Worm (Caenorhabditis elegans) whole organism, late embryonic: ENCODE measurements around the gene F15G9.1.

Source experiments
- C38D4.7 ChIP-seq: fragments of 200-800 bp; sonication (Bioruptor generic); optimal IDR thresholded peaks from 2 replicates; lab custom pipeline; 2018; ENCODE audit warnings: mild to moderate bottlenecking, missing genetic modification characterization, moderate library complexity, missing compliant biosample characterization
- F13H6.1 ChIP-seq: sonication (generic microtip); optimal IDR thresholded peaks from 2 replicates; lab custom pipeline; 2016; ENCODE audit warnings: missing genetic modification characterization, missing compliant biosample characterization
- T23F11.4 ChIP-seq: fragments of 200-800 bp; sonication (Bioruptor generic); optimal IDR thresholded peaks from 2 replicates; lab custom pipeline; 2018; ENCODE audit warnings: mild to moderate bottlenecking, missing genetic modification characterization, missing compliant biosample characterization
- Y22D7AL.16 ChIP-seq: sonication (generic microtip); optimal IDR thresholded peaks from 2 replicates; lab custom pipeline; 2016; ENCODE audit warnings: missing genetic modification characterization, missing compliant biosample characterization
- ceh-14 ChIP-seq: sonication (generic microtip); optimal IDR thresholded peaks from 2 replicates; lab custom pipeline; 2016; ENCODE audit warnings: missing genotype, missing genetic modification characterization, missing compliant biosample characterization
- ceh-18 ChIP-seq: sonication (generic microtip); optimal IDR thresholded peaks from 2 replicates; lab custom pipeline; 2016; ENCODE audit warnings: missing genetic modification characterization, missing compliant biosample characterization
- ceh-19 ChIP-seq: fragments of 200-800 bp; sonication (Bioruptor generic); optimal IDR thresholded peaks from 2 replicates; lab custom pipeline; 2018; ENCODE audit warnings: mild to moderate bottlenecking, missing genetic modification characterization, missing compliant biosample characterization
- ceh-22 ChIP-seq: sonication (generic microtip); optimal IDR thresholded peaks from 2 replicates; lab custom pipeline; 2017; ENCODE audit warnings: missing biosample characterization, missing genetic modification characterization
- ceh-24 ChIP-seq: sonication (generic microtip); optimal IDR thresholded peaks from 2 replicates; lab custom pipeline; 2016; ENCODE audit warnings: mild to moderate bottlenecking, missing genetic modification characterization, missing compliant biosample characterization
- ceh-30 ChIP-seq: fragments of 150-350 bp; optimal IDR thresholded peaks from 2 replicates; lab custom pipeline; 2014; ENCODE audit warnings: missing biosample characterization, missing genetic modification characterization
- ceh-34 ChIP-seq: sonication (generic microtip); optimal IDR thresholded peaks from 2 replicates; lab custom pipeline; 2016; ENCODE audit warnings: mild to moderate bottlenecking, missing genetic modification characterization, missing compliant biosample characterization
- ceh-6 ChIP-seq: fragments of 200-800 bp; sonication (Bioruptor generic); optimal IDR thresholded peaks from 2 replicates; lab custom pipeline; 2018; ENCODE audit warnings: mild to moderate bottlenecking, missing genetic modification characterization, missing compliant biosample characterization
- ceh-9 ChIP-seq: sonication (generic microtip); optimal IDR thresholded peaks from 2 replicates; lab custom pipeline; 2016; ENCODE audit warnings: mild to moderate bottlenecking, missing genetic modification characterization, inconsistent platforms, missing compliant biosample characterization
- che-1 ChIP-seq: sonication (generic microtip); optimal IDR thresholded peaks from 2 replicates; lab custom pipeline; 2016; ENCODE audit warnings: mild to moderate bottlenecking, missing genetic modification characterization, missing compliant biosample characterization
- dmd-4 ChIP-seq: sonication (generic microtip); optimal IDR thresholded peaks from 2 replicates; lab custom pipeline; 2016; ENCODE audit warnings: borderline replicate concordance, missing genetic modification characterization, missing compliant biosample characterization
- dve-1 ChIP-seq: sonication (generic microtip); optimal IDR thresholded peaks from 2 replicates; lab custom pipeline; 2017; ENCODE audit warnings: antibody characterized with exemption, mild to moderate bottlenecking, missing genetic modification characterization, missing compliant biosample characterization
- elt-4 ChIP-seq: sonication (generic microtip); optimal IDR thresholded peaks from 2 replicates; lab custom pipeline; 2016; ENCODE audit warnings: missing genetic modification characterization, missing compliant biosample characterization
- ets-4 ChIP-seq: sonication (generic microtip); optimal IDR thresholded peaks from 2 replicates; lab custom pipeline; 2016; ENCODE audit warnings: missing genetic modification characterization, missing compliant biosample characterization
- eyg-1 ChIP-seq: sonication (generic microtip); optimal IDR thresholded peaks from 2 replicates; lab custom pipeline; 2016; ENCODE audit warnings: missing genotype, missing genetic modification characterization, missing compliant biosample characterization
- fax-1 ChIP-seq: sonication (generic microtip); optimal IDR thresholded peaks from 2 replicates; lab custom pipeline; 2016; ENCODE audit warnings: missing genotype, missing genetic modification characterization, missing compliant biosample characterization
- fkh-10 ChIP-seq: fragments of 150-350 bp; optimal IDR thresholded peaks from 2 replicates; lab custom pipeline; 2014; ENCODE audit warnings: missing biosample characterization, missing genetic modification reagents, missing genetic modification characterization
- hlh-15 ChIP-seq: sonication (generic microtip); optimal IDR thresholded peaks from 2 replicates; lab custom pipeline; 2016; ENCODE audit warnings: missing genetic modification characterization, missing compliant biosample characterization
- hlh-8 ChIP-seq: sonication (generic microtip); optimal IDR thresholded peaks from 2 replicates; lab custom pipeline; 2016; ENCODE audit warnings: missing genotype, missing genetic modification characterization, missing compliant biosample characterization
- lim-6 ChIP-seq: sonication (generic microtip); optimal IDR thresholded peaks from 2 replicates; lab custom pipeline; 2016; ENCODE audit warnings: missing genetic modification characterization, missing compliant biosample characterization
- lin-11 ChIP-seq: fragments of 200-800 bp; sonication (Bioruptor generic); optimal IDR thresholded peaks from 2 replicates; lab custom pipeline; 2018; ENCODE audit warnings: mild to moderate bottlenecking, missing genetic modification characterization, missing compliant biosample characterization
- madf-2 ChIP-seq: sonication (generic microtip); optimal IDR thresholded peaks from 2 replicates; lab custom pipeline; 2017; ENCODE audit warnings: missing genetic modification characterization, missing compliant biosample characterization
- mec-3 ChIP-seq: sonication (generic microtip); optimal IDR thresholded peaks from 2 replicates; lab custom pipeline; 2016; ENCODE audit warnings: borderline replicate concordance, missing genetic modification characterization, missing compliant biosample characterization
- nfya-1 ChIP-seq: sonication (generic microtip); optimal IDR thresholded peaks from 2 replicates; lab custom pipeline; 2017; ENCODE audit warnings: missing genetic modification characterization, mild to moderate bottlenecking, missing compliant biosample characterization, antibody characterized with exemption, moderate library complexity
- nhr-11 ChIP-seq: fragments of 150-350 bp; optimal IDR thresholded peaks from 2 replicates; lab custom pipeline; 2014; ENCODE audit warnings: missing biosample characterization, missing genetic modification characterization
- nhr-232 ChIP-seq: sonication (generic microtip); optimal IDR thresholded peaks from 2 replicates; lab custom pipeline; 2016; ENCODE audit warnings: missing genetic modification characterization, missing compliant biosample characterization
- npax-4 ChIP-seq: sonication (generic microtip); optimal IDR thresholded peaks from 2 replicates; lab custom pipeline; 2016; ENCODE audit warnings: missing genetic modification characterization, missing compliant biosample characterization
- odd-2 ChIP-seq: sonication (generic microtip); optimal IDR thresholded peaks from 2 replicates; lab custom pipeline; 2017; ENCODE audit warnings: antibody characterized with exemption, mild to moderate bottlenecking, missing genetic modification characterization, missing compliant biosample characterization
- pax-1 ChIP-seq: fragments of 150-350 bp; optimal IDR thresholded peaks from 2 replicates; lab custom pipeline; 2014; ENCODE audit warnings: missing biosample characterization, missing genetic modification characterization
- pha-2 ChIP-seq: sonication (generic microtip); optimal IDR thresholded peaks from 2 replicates; lab custom pipeline; 2017; ENCODE audit warnings: mild to moderate bottlenecking, missing genetic modification characterization, missing compliant biosample characterization
- pqm-1 ChIP-seq: sonication (generic microtip); optimal IDR thresholded peaks from 2 replicates; lab custom pipeline; 2016; ENCODE audit warnings: missing genetic modification characterization, missing compliant biosample characterization
- ref-2 ChIP-seq: sonication (generic microtip); optimal IDR thresholded peaks from 2 replicates; lab custom pipeline; 2016; ENCODE audit warnings: missing genetic modification characterization, missing compliant biosample characterization
- sdc-2 ChIP-seq: sonication (generic microtip); optimal IDR thresholded peaks from 2 replicates; lab custom pipeline; 2016; ENCODE audit warnings: missing genotype, missing genetic modification characterization, missing compliant biosample characterization
- sox-2 ChIP-seq: fragments of 200-800 bp; sonication (Bioruptor generic); IDR thresholded peaks from 2 replicates; pipeline ENCODE4 v1.3.6; 2022; ENCODE audit warnings: missing genetic modification reagents, missing genetic modification characterization, missing compliant biosample characterization
- sox-4 ChIP-seq: sonication (generic microtip); optimal IDR thresholded peaks from 2 replicates; lab custom pipeline; 2017; ENCODE audit warnings: mild to moderate bottlenecking, missing genetic modification characterization, inconsistent platforms, missing compliant biosample characterization
- syd-9 ChIP-seq: sonication (generic microtip); optimal IDR thresholded peaks from 2 replicates; lab custom pipeline; 2016; ENCODE audit warnings: mild to moderate bottlenecking, missing genetic modification characterization, moderate library complexity, missing compliant biosample characterization
- ttx-3 ChIP-seq: sonication (generic microtip); optimal IDR thresholded peaks from 2 replicates; lab custom pipeline; 2016; ENCODE audit warnings: missing genetic modification reagents, missing genetic modification characterization, missing compliant biosample characterization
- unc-3 ChIP-seq, 2 experiments: fragments of 200-800 bp in 1 of 2; sonication (Bioruptor generic) in 1 of 2; sonication (generic microtip) in 1 of 2; conservative IDR thresholded peaks in 1 of 2; optimal IDR thresholded peaks in 1 of 2; 2 replicates each; pipeline versions ENCODE4 v1.3.6 to Lab custom; 2016 to 2022; ENCODE audit warnings: missing compliant biosample characterization in 2 of 2, missing genetic modification characterization in 2 of 2, missing genetic modification reagents in 1 of 2
- unc-42 ChIP-seq: sonication (generic microtip); optimal IDR thresholded peaks from 2 replicates; lab custom pipeline; 2016; ENCODE audit warnings: missing genotype, missing genetic modification characterization, missing compliant biosample characterization
- ztf-16 ChIP-seq: sonication (generic microtip); optimal IDR thresholded peaks from 2 replicates; lab custom pipeline; 2017; ENCODE audit warnings: missing genetic modification characterization, missing compliant biosample characterization

F15G9.1 gene

DNA sequence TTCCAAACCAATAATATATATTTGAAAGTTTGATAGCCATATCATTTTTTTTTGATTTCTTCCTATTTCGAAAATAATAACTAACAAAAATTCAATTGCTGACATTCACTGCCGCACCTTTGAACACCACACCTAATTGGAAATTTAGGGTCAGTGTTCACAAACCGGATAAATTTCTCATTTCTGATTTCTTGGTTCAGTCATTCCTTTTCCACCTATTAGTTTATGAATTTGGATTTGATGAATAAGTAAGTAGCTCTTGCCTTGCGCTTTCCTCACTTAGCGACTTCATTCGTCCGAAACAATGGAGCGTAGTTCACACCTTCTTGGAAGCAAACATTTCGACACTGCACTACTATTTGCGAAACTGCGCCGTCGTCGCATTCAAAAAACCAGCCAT is at the start of gene F15G9.1:
F15G9.1 (plus strand) TSS at position 301 of the 400 bp plus-strand sequence.
- TF ChIP-seq Y22D7AL.16 (tag; lab: Kevin White, UChicago) (no peak), ref-2 (tag; lab: Kevin White, UChicago) (no peak), ceh-6 (GFP tag; lab: Kevin White, UChicago) (no peak), ttx-3 (no peak), dmd-4 (tag; lab: Kevin White, UChicago) (no peak), ceh-24 (tag; lab: Kevin White, UChicago) (no peak), ceh-9 (no peak), C38D4.7 (GFP tag; lab: Kevin White, UChicago) (no peak)

DNA sequence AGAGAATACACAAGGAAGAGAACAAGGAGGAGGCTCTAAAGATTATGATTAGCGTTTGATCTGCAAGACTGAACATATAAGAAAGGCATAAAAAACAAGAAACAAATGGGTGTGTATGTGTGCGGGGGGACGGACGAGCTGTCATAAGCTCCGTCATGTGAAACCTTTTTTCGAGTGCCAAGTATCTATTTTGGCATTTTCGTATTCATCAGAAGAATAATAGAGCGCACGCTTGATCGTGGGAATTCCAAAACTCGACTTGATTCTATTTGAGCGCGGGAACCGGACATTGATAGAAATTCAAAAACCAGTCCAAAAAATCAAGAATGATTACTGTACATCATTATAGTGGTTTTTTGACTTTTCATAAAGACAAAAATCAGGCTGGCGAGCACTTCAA is 49.4 kb upstream of the F15G9.1 start:
- TF ChIP-seq T23F11.4 (GFP tag; lab: Kevin White, UChicago): no peak
- TF ChIP-seq nhr-232 (tag; lab: Kevin White, UChicago): no peak
- TF ChIP-seq ztf-16 (tag; lab: Kevin White, UChicago): no peak
- TF ChIP-seq pax-1: no peak
- TF ChIP-seq pha-2 (tag; lab: Kevin White, UChicago): no peak
- no peak for TF ChIP-seq ceh-14 (tag; lab: Kevin White, UChicago)
- TF ChIP-seq, all 69 proteins: peak for 0

DNA sequence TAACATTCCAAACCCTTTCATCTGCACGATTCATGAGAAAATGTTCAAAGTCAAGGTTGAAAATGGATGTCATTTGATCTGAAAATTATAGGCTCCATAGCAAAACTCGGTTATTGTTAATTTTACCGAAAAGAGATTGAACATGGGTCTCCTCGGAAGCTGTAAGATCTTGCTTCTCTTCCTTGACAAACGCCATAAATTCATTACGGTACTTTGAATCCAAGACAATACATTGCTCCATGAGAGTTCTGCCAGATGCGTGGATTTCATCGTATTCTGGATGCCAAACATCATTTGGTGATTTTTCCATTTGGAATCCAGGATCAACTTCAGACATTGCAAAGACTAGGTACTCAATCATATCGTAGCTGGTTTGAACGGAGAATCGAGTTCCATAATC is 40.2 kb upstream of the F15G9.1 start:
- TF ChIP-seq Y22D7AL.16 (tag; lab: Kevin White, UChicago): no peak
- TF ChIP-seq C38D4.7 (GFP tag; lab: Kevin White, UChicago): no peak
- no peak for TF ChIP-seq che-1
- TF ChIP-seq nfya-1 (tag; lab: Kevin White, UChicago): no peak
- no peak for TF ChIP-seq npax-4
- TF ChIP-seq ceh-19 (GFP tag; lab: Kevin White, UChicago): no peak
- no peak for TF ChIP-seq sdc-2 (tag; lab: Kevin White, UChicago)
- TF ChIP-seq ets-4 (tag; lab: Kevin White, UChicago): no peak
- TF ChIP-seq ref-2 (tag; lab: Kevin White, UChicago): no peak
- no peak for TF ChIP-seq ceh-9
- TF ChIP-seq fax-1 (tag; lab: Kevin White, UChicago): no peak
- TF ChIP-seq sox-4: no peak
- TF ChIP-seq elt-4 (tag; lab: Kevin White, UChicago): no peak
- no peak for TF ChIP-seq odd-2 (tag; lab: Kevin White, UChicago)
- no peak for TF ChIP-seq madf-2 (tag; lab: Kevin White, UChicago)
- TF ChIP-seq unc-42: no peak

DNA sequence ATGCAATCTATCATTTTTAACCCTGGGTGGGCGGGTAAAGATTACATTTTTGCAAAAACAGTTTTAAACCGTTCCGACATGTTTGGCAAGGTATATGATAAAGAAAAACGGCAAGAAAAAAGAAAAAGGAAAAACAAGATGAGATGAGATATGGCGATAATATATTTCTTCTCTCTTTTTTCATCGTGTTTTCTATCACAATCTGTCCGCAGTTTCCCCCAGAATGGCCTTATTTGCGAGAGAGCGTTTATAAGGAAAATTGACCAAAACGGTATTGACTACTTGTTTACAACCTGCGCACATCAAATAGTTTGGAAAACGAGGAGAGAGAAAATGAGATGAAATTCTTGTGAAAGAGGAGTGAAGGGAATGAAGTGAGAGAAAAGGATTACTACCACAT is 38.8 kb upstream of the F15G9.1 start:
- no peak for TF ChIP-seq nhr-11
- no peak for TF ChIP-seq hlh-15
- no peak for TF ChIP-seq dmd-4 (tag; lab: Kevin White, UChicago)
- TF ChIP-seq ceh-24 (tag; lab: Kevin White, UChicago): no peak
- no peak for TF ChIP-seq mec-3 (tag; lab: Kevin White, UChicago)
- no peak for TF ChIP-seq ceh-22 (tag; lab: Kevin White, UChicago)
- no peak for TF ChIP-seq T23F11.4 (GFP tag; lab: Kevin White, UChicago)
- TF ChIP-seq F13H6.1: no peak
- no peak for TF ChIP-seq unc-3 (GFP tag; conservative IDR thresholded peaks at IDR 0.05; lab: Robert Waterston, UW)
- no peak for TF ChIP-seq unc-3 (tag; optimal IDR thresholded peaks at IDR 0.05; lab: Kevin White, UChicago)

DNA sequence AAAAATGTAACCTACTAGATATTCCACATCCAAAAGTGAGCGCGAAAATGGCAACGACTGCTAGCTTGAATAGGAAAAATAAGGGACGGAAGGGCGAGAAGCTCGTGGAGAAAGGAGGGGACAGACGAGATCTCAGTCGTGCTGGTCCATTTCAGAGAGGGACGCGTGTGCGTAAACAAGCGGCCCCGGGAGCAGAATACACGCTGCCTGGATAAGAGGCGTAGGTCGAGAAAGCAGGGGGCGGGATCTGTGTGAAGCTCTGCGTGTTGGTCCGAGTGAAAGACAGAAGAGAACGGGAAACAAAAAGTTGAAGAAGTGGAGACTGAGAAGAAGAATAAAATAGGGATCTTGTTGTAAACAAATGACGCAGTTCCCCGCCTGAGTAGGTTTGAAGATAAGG is 37.6 kb upstream of the F15G9.1 start, which contains the start of gene T14B1.1:
T14B1.1 (minus strand) TSS at position 170 of the 400 bp plus-strand sequence.
- no peak for TF ChIP-seq ceh-18
- peak; percentile 46 for TF ChIP-seq syd-9 (tag; lab: Kevin White, UChicago)
- TF ChIP-seq nfya-1 (tag; lab: Kevin White, UChicago): no peak
- no peak for TF ChIP-seq dmd-4 (tag; lab: Kevin White, UChicago)
- no peak for TF ChIP-seq sox-2 (GFP tag; lab: Robert Waterston, UW)
- peak; percentile 4 for TF ChIP-seq ceh-34 (tag; lab: Kevin White, UChicago)
- TF ChIP-seq dve-1 (tag; lab: Kevin White, UChicago): no peak
- TF ChIP-seq ttx-3: no peak
- no peak for TF ChIP-seq pax-1
- no peak for TF ChIP-seq sdc-2 (tag; lab: Kevin White, UChicago)
- TF ChIP-seq eyg-1 (tag; lab: Kevin White, UChicago): no peak
- no peak for TF ChIP-seq pqm-1
- no peak for TF ChIP-seq ceh-30
- no peak for TF ChIP-seq nhr-11
- no peak for TF ChIP-seq lim-6 (tag; lab: Kevin White, UChicago)
- no peak for TF ChIP-seq npax-4
- TF ChIP-seq fkh-10 (GFP tag; lab: Kevin White, UChicago): no peak
- TF ChIP-seq ceh-9: no peak
- no peak for TF ChIP-seq ets-4 (tag; lab: Kevin White, UChicago)
- no peak for TF ChIP-seq hlh-8 (tag; lab: Kevin White, UChicago)
- no peak for TF ChIP-seq lin-11 (tag; lab: Kevin White, UChicago)
